Fruit fly (Drosophila melanogaster) ovary, adult (tissue): ENCODE results near the gene PIG-Wb.

Source experiments
- CG17801 ChIP-seq: fragments of 200-800 bp; optimal IDR thresholded peaks from 2 replicates; lab custom pipeline; 2019; ENCODE audit warnings: missing biosample characterization, mild to moderate bottlenecking, missing genetic modification characterization, moderate library complexity; ENCODE audit not compliant: partially characterized antibody

PIG-Wb gene

DNA sequence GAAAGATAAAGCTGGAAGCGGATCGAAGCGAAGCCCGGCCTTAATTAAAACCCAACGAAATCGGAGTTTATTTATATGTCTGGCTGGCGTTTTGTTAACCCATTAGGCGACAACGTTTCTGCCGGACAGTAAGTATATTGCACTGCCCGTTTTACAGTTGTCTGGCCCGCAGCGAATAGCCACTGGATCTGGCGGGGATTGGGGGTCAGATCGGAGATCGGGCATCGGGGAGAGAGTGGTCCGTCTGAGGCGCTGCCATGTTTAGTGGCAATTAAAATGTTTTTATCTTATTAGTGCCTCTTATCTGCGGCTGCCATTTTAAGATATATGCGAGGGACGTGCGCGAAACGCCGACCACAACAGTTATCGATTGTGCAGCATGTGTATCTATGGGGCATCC is 28.7 kb downstream of the PIG-Wb start:
- TF ChIP-seq CG17801: no peak

DNA sequence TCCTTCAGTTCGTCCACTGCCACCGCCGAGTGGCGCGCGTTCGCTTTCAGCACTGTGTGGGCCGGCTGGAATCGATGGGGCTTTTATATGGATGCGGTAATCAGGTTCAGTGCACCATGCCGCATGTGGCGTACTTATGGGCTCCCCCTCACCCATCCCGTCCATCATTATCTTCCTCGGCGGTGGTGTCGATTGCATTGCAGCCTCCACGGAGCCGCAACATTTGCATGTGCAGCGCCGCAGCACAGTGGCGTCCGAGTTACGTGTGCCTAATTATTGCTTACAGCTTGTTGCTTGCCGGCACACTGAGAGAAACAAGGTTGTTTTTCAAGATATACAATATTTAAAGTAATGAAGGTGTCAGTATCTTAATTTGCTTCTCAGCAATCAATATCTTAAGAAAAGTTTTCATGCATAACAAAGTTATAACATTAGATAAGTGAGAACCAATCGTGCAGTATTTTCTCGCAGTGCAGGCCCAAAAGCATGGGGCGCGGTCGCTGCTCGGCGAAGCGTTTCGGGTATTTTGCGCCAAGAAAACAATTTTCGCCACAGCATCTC is 35.5 kb downstream of the PIG-Wb start, which contains the start of gene CG13931:
CG13931 (minus strand) TSS at position 41 of the 561 bp plus-strand sequence.
- no peak for TF ChIP-seq CG17801

DNA sequence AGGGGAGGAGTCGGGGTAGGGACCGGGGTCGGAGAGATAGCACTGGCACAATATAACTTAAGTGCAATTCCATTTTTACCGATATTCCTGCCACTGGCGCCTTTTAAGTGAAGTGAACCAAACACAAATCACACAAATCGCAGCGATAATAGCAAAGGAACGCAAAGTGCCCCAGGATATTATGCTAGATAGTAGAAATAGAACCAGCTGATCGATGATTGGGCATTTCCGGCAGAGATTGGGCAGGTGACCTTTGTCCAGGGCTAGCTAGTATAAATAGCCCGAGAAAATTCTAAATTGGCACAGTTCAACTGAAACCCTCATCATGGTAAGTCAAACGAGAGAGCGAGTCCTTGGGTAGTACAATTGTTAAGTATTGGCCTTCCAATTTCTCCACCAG is 43.6 kb downstream of the PIG-Wb start, which contains the start of gene CG12011:
CG12011 (plus strand) TSS at position 301 of the 400 bp plus-strand sequence.
- no peak for TF ChIP-seq CG17801

dm6 chr3L:1692859-1693258 is 45.0 kb downstream of the PIG-Wb start:
- TF ChIP-seq CG17801: no peak

DNA sequence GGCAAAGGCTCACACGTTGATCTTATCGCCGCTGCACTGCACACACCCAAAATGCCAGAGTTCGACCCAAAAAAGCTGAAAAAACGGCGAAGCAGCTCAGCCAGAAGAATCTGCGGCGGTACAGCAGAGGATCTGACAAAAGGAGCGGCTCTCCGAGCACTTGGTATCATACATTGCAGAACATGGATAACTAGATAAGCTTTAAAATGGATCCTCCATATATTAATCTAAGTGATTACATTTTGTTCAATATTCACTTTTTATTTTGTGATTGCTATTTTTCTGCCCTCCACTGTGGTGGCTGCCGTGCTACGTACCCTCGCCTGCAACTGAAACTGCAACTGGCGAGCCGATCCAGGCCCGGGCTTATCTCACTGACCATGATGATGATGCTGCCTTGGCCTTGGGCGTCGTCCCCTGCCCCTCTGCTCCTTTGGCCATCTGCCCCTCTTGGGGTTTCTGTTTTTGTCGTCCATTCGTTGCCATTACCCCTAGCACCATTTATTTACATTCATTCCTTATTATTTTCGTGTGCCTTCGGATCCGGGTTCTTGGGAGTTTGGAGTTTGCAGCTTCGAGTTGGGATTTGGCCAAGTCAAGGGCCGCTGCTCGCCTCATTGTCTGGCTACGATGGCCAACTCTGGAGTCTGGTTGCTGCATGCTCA is 45.7 kb downstream of the PIG-Wb start:
- TF ChIP-seq CG17801: no peak

dm6 chr3L:1690727-1691413 is 47.0 kb downstream of the PIG-Wb start:
- TF ChIP-seq CG17801: no peak

- TF ChIP-seq CG17801: no peak
Measured at dm6 chr3L:1688569-1688968, 49.3 kb downstream of the PIG-Wb start.

- TF ChIP-seq CG17801: no peak
Measured at dm6 chr3L:1688161-1688560, 49.7 kb downstream of the PIG-Wb start.
